Fruit fly (Drosophila melanogaster) whole organism, embryonic: ENCODE data around the gene CG8563.
A peak's percentile ranks its signal among the peaks of the same experiment; 100 is the strongest.

Experiments used
- CG10267 ChIP-seq: fragments of 200-800 bp; sonication (Bioruptor generic); optimal IDR thresholded peaks from 2 replicates; lab custom pipeline; 2018; ENCODE audit warnings: missing biosample characterization, mild to moderate bottlenecking, missing genetic modification characterization, moderate library complexity
- CG12104 ChIP-seq: fragments of 200-800 bp; sonication (Bioruptor generic); optimal IDR thresholded peaks from 3 replicates; lab custom pipeline; 2016; ENCODE audit warnings: missing biosample characterization, missing genetic modification characterization
- CG31388 ChIP-seq: fragments of 200-800 bp; sonication (Bioruptor generic); optimal IDR thresholded peaks from 2 replicates; lab custom pipeline; 2016; ENCODE audit warnings: missing biosample characterization, missing genetic modification characterization
- CG3726 ChIP-seq: fragments of 200-800 bp; sonication (Bioruptor generic); IDR thresholded peaks from 3 replicates; pipeline ENCODE4, ENCODE4 v1.3.6; 2022; ENCODE audit warnings: missing biosample characterization, missing genetic modification characterization
- CG3838 ChIP-seq: fragments of 200-800 bp; sonication (Bioruptor generic); optimal IDR thresholded peaks from 3 replicates; lab custom pipeline; 2016; ENCODE audit warnings: missing biosample characterization, missing genetic modification characterization
- CG7271 ChIP-seq: fragments of 200-800 bp; sonication (Bioruptor generic); optimal IDR thresholded peaks from 2 replicates; lab custom pipeline; 2018; ENCODE audit warnings: missing biosample characterization, mild to moderate bottlenecking, missing genetic modification characterization, moderate library complexity
- CG8924 ChIP-seq: fragments of 200-800 bp; optimal IDR thresholded peaks from 3 replicates; lab custom pipeline; 2019; ENCODE audit warnings: missing biosample characterization, mild to moderate bottlenecking, missing genetic modification characterization, moderate library complexity
- CTCF ChIP-seq: fragments of 200-800 bp; sonication (Bioruptor generic); optimal IDR thresholded peaks from 2 replicates; lab custom pipeline; 2017; ENCODE audit warnings: missing biosample characterization, mild to moderate bottlenecking, missing genetic modification characterization, moderate library complexity
- Dip2 ChIP-seq: fragments of 200-800 bp; sonication (Bioruptor generic); IDR thresholded peaks from 2 replicates; pipeline ENCODE4 v1.3.6; 2022; ENCODE audit warnings: missing biosample characterization, missing genetic modification characterization
- Fer2 ChIP-seq: fragments of 200-800 bp; sonication (Bioruptor generic); optimal IDR thresholded peaks from 2 replicates; lab custom pipeline; 2018; ENCODE audit warnings: missing biosample characterization, mild to moderate bottlenecking, missing genetic modification characterization, moderate library complexity
- Hey ChIP-seq: fragments of 200-800 bp; sonication (Bioruptor generic); optimal IDR thresholded peaks from 3 replicates; lab custom pipeline; 2018; ENCODE audit warnings: missing biosample characterization, mild to moderate bottlenecking, missing genetic modification characterization
- Sin3A ChIP-seq: fragments of >200 bp; optimal IDR thresholded peaks from 2 replicates; lab custom pipeline; 2018
- Spps ChIP-seq: fragments of 200-800 bp; sonication (Bioruptor generic); optimal IDR thresholded peaks from 2 replicates; lab custom pipeline; 2018; ENCODE audit warnings: missing biosample characterization, mild to moderate bottlenecking, missing genetic modification characterization
- chif ChIP-seq, 2 experiments: fragments of 200-800 bp; sonication (Bioruptor generic); optimal IDR thresholded peaks; 3 replicates each; lab custom pipeline; 2016; ENCODE audit warnings: missing biosample characterization in 2 of 2, missing genetic modification characterization in 2 of 2
- dati ChIP-seq: fragments of 200-800 bp; sonication (Bioruptor generic); IDR thresholded peaks from 2 replicates; pipeline ENCODE4 v1.3.6; 2022; ENCODE audit warnings: missing biosample characterization, missing genetic modification characterization
- fd96Cb ChIP-seq: fragments of 200-800 bp; sonication (Bioruptor generic); optimal IDR thresholded peaks from 2 replicates; lab custom pipeline; 2018; ENCODE audit warnings: missing biosample characterization, mild to moderate bottlenecking, missing genetic modification characterization, moderate library complexity
- jing ChIP-seq: fragments of 200-800 bp; sonication (Bioruptor generic); optimal IDR thresholded peaks from 2 replicates; lab custom pipeline; 2018; ENCODE audit warnings: missing biosample characterization, mild to moderate bottlenecking, missing genetic modification characterization
- ranshi ChIP-seq: fragments of 200-800 bp; sonication (Bioruptor generic); IDR thresholded peaks from 2 replicates; pipeline ENCODE4 v1.3.6; 2022; ENCODE audit warnings: missing biosample characterization, missing genetic modification characterization
- sens ChIP-seq: fragments of 200-800 bp; sonication (Bioruptor generic); peaks from one replicate; lab custom pipeline; 2016; ENCODE audit warnings: missing biosample characterization, missing genetic modification characterization
- shn ChIP-seq: fragments of 200-800 bp; sonication (Bioruptor generic); optimal IDR thresholded peaks from 3 replicates; lab custom pipeline; 2016; ENCODE audit warnings: missing biosample characterization, missing genetic modification characterization

The CG8563 gene

DNA sequence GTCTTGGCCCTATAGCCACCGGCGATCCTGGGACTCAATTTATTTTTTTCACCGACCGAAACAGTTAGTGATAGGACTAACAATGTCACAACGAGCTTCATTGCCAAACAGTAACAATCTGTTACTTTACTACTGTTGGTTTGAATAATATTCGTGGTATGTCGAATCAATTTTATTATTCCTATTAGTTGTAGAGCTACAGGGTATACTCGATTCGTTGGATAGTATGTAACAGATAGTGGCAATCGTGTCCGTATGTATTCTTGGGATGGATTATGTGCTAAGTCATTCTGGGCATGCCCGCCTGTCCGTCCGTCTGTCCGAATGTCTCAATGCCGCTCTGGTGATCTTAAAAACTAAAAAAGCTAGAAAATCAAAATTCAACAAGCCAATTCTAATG, 48.8 kb downstream of the CG8563 start, which contains the start of gene sphinx1:
TSS of gene sphinx1 (minus strand) at position 101 of the 400 bp plus-strand sequence.
- TF ChIP-seq shn (no peak), Sin3A (lab: Kevin White, UChicago) (no peak), CTCF (GFP tag; lab: Kevin White, UChicago) (no peak), CG31388 (no peak), dati (GFP tag; lab: Robert Waterston, UW) (no peak), CG8924 (tag; lab: Kevin White, UChicago) (no peak), Fer2 (tag; lab: Kevin White, UChicago) (no peak), CG7271 (tag; lab: Kevin White, UChicago) (no peak), CG3726 (GFP tag; lab: Robert Waterston, UW) (no peak), Hey (no peak), fd96Cb (tag; lab: Kevin White, UChicago) (no peak), chif (GFP tag; optimal IDR thresholded peaks at IDR 0.05; lab: Kevin White, UChicago) (no peak), Dip2 (GFP tag; lab: Robert Waterston, UW) (no peak), Spps (tag; lab: Kevin White, UChicago) (no peak), CG10267 (tag; lab: Kevin White, UChicago) (no peak), CG3838 (no peak), ranshi (GFP tag; lab: Robert Waterston, UW) (no peak), CG12104 (GFP tag; lab: Kevin White, UChicago) (no peak)
- TF ChIP-seq, all 482 proteins: peak for 0

dm6 chr3L:7440633-7441032, 50.1 kb downstream of the CG8563 start, which contains the start of gene sphinx2:
TSS of gene sphinx2 (minus strand) at chr3L:7440733.
- TF ChIP-seq sens (GFP tag; lab: Kevin White, UChicago) (peak; percentile 18), jing (GFP tag; lab: Kevin White, UChicago) (no peak)
- TF ChIP-seq, all 482 proteins: peak for 1
